Worm (Caenorhabditis elegans) whole organism, young adult: ENCODE measurements around the gene Y110A2AL.2.
A peak's percentile ranks its signal among the peaks of the same experiment; 100 is the strongest.

Experiments
- B0035.1 ChIP-seq: sonication (generic microtip); optimal IDR thresholded peaks from 2 replicates; lab custom pipeline; 2016; ENCODE audit warnings: missing genetic modification characterization, mild to moderate bottlenecking, missing compliant biosample characterization, missing genotype, missing genetic modification reagents
- B0261.1 ChIP-seq: sonication (generic microtip); optimal IDR thresholded peaks from 2 replicates; lab custom pipeline; 2016; ENCODE audit warnings: mild to moderate bottlenecking, missing genetic modification characterization, moderate library complexity, missing compliant biosample characterization
- B0336.3 ChIP-seq: fragments of 200-800 bp; sonication (Bioruptor generic); IDR thresholded peaks from 2 replicates; pipeline ENCODE4 v1.3.6; 2022; ENCODE audit warnings: missing genetic modification characterization, missing compliant biosample characterization
- F10E7.11 ChIP-seq: sonication (generic microtip); optimal IDR thresholded peaks from 2 replicates; lab custom pipeline; 2017; ENCODE audit warnings: mild to moderate bottlenecking, missing genetic modification characterization, moderate library complexity, missing compliant biosample characterization
- F49E8.2 ChIP-seq: sonication (generic microtip); optimal IDR thresholded peaks from 3 replicates; lab custom pipeline; 2017; ENCODE audit warnings: missing genetic modification characterization, mild to moderate bottlenecking, missing compliant biosample characterization, antibody characterized with exemption, moderate library complexity; ENCODE audit not compliant: insufficient read depth
- K12H6.12 ChIP-seq: fragments of 200-800 bp; sonication (Bioruptor generic); optimal IDR thresholded peaks from 2 replicates; lab custom pipeline; 2018; ENCODE audit warnings: mild to moderate bottlenecking, missing genetic modification characterization, missing compliant biosample characterization
- Y53F4B.3 ChIP-seq: fragments of 200-800 bp; sonication (Bioruptor generic); IDR thresholded peaks from 2 replicates; pipeline ENCODE4 v1.3.6; 2022; ENCODE audit warnings: missing genetic modification reagents, missing genetic modification characterization, missing compliant biosample characterization
- Y79H2A.3 ChIP-seq: fragments of 200-800 bp; sonication (Bioruptor generic); conservative IDR thresholded peaks from 2 replicates; pipeline ENCODE4 v1.3.6; 2022; ENCODE audit warnings: missing genetic modification reagents, missing genetic modification characterization, missing compliant biosample characterization
- akir-1 ChIP-seq: fragments of 200-800 bp; sonication (Bioruptor generic); optimal IDR thresholded peaks from 2 replicates; lab custom pipeline; 2018; ENCODE audit warnings: mild to moderate bottlenecking, missing genetic modification characterization, moderate library complexity, missing compliant biosample characterization
- aptf-2 ChIP-seq: fragments of 200-800 bp; sonication (Bioruptor generic); conservative IDR thresholded peaks from 2 replicates; pipeline ENCODE4 v1.3.6; 2022; ENCODE audit warnings: missing genetic modification reagents, missing genetic modification characterization, missing compliant biosample characterization
- atf-7 ChIP-seq: sonication (generic microtip); optimal IDR thresholded peaks from 2 replicates; lab custom pipeline; 2017; ENCODE audit warnings: mild to moderate bottlenecking, missing genetic modification characterization, missing compliant biosample characterization
- attf-5 ChIP-seq: fragments of 200-800 bp; sonication (Bioruptor generic); optimal IDR thresholded peaks from 2 replicates; lab custom pipeline; 2018; ENCODE audit warnings: mild to moderate bottlenecking, missing genetic modification characterization, missing compliant biosample characterization
- cebp-1 ChIP-seq, 2 experiments: fragments of 200-800 bp in 1 of 2; sonication (Bioruptor generic) in 1 of 2; sonication (generic microtip) in 1 of 2; IDR thresholded peaks in 1 of 2; optimal IDR thresholded peaks in 1 of 2; 2 replicates each; pipeline versions ENCODE4 v1.3.6 to Lab custom; 2017 to 2022; ENCODE audit warnings: missing compliant biosample characterization in 2 of 2, missing genetic modification characterization in 2 of 2, mild to moderate bottlenecking in 1 of 2, missing genetic modification reagents in 1 of 2, moderate library complexity in 1 of 2
- ceh-100 ChIP-seq: fragments of 200-800 bp; sonication (Bioruptor generic); IDR thresholded peaks from 2 replicates; pipeline ENCODE4 v1.3.6; 2022; ENCODE audit warnings: missing genetic modification reagents, missing genetic modification characterization, missing compliant biosample characterization
- ceh-40 ChIP-seq: fragments of 200-800 bp; sonication (Bioruptor generic); IDR thresholded peaks from 2 replicates; pipeline ENCODE4 v1.3.6; 2022; ENCODE audit warnings: missing genetic modification characterization, missing compliant biosample characterization
- ceh-79 ChIP-seq: sonication (generic microtip); optimal IDR thresholded peaks from 2 replicates; lab custom pipeline; 2017; ENCODE audit warnings: mild to moderate bottlenecking, missing genetic modification characterization, missing compliant biosample characterization
- chd-7 ChIP-seq: sonication (generic microtip); optimal IDR thresholded peaks from 2 replicates; lab custom pipeline; 2016; ENCODE audit warnings: mild to moderate bottlenecking, missing genetic modification characterization, moderate library complexity, missing compliant biosample characterization
- egl-18 ChIP-seq: fragments of 200-800 bp; sonication (Bioruptor generic); IDR thresholded peaks from 2 replicates; pipeline ENCODE4 v1.3.6; 2022; ENCODE audit warnings: missing genetic modification reagents, missing genetic modification characterization, missing compliant biosample characterization
- egrh-3 ChIP-seq: fragments of 200-800 bp; sonication (Bioruptor generic); IDR thresholded peaks from 2 replicates; pipeline ENCODE4 v1.3.6; 2022; ENCODE audit warnings: missing genetic modification reagents, missing genetic modification characterization, missing compliant biosample characterization
- ekl-4 ChIP-seq: fragments of 200-800 bp; sonication (Bioruptor generic); IDR thresholded peaks from 2 replicates; pipeline ENCODE4 v1.3.6; 2022; ENCODE audit warnings: missing genetic modification reagents, missing genetic modification characterization, missing compliant biosample characterization
- hmg-1.2 ChIP-seq: fragments of 200-800 bp; sonication (Bioruptor generic); IDR thresholded peaks from 2 replicates; pipeline ENCODE4 v1.3.6; 2022; ENCODE audit warnings: missing genetic modification reagents, missing genetic modification characterization, missing compliant biosample characterization
- hrde-1 ChIP-seq: sonication (generic microtip); optimal IDR thresholded peaks from 2 replicates; lab custom pipeline; 2016; ENCODE audit warnings: missing genetic modification characterization, mild to moderate bottlenecking, missing compliant biosample characterization, moderate library complexity, missing genotype, missing genetic modification reagents, borderline replicate concordance
- lag-1 ChIP-seq: fragments of 200-800 bp; sonication (Bioruptor generic); IDR thresholded peaks from 2 replicates; pipeline ENCODE4 v1.3.6; 2022; ENCODE audit warnings: missing genetic modification reagents, missing genetic modification characterization, missing compliant biosample characterization
- lir-1 ChIP-seq: fragments of 200-800 bp; sonication (Bioruptor generic); conservative IDR thresholded peaks from 2 replicates; pipeline ENCODE4 v1.3.6; 2022; ENCODE audit warnings: missing genetic modification reagents, missing genetic modification characterization, missing compliant biosample characterization
- madf-10 ChIP-seq: sonication (generic microtip); optimal IDR thresholded peaks from 2 replicates; lab custom pipeline; 2016; ENCODE audit warnings: mild to moderate bottlenecking, missing genetic modification characterization, missing compliant biosample characterization
- madf-6 ChIP-seq: fragments of 200-800 bp; sonication (Bioruptor generic); IDR thresholded peaks from 2 replicates; pipeline ENCODE4 v1.3.6; 2022; ENCODE audit warnings: missing genetic modification reagents, missing genetic modification characterization, missing compliant biosample characterization
- mcd-1 ChIP-seq: fragments of 200-800 bp; sonication (Bioruptor generic); IDR thresholded peaks from 2 replicates; pipeline ENCODE4 v1.3.6; 2022; ENCODE audit warnings: missing genetic modification reagents, missing genetic modification characterization, missing compliant biosample characterization
- nfyb-1 ChIP-seq: fragments of 200-800 bp; sonication (Bioruptor generic); IDR thresholded peaks from 2 replicates; pipeline ENCODE4 v1.3.6; 2022; ENCODE audit warnings: missing genetic modification reagents, missing genetic modification characterization, missing compliant biosample characterization
- nhr-80 ChIP-seq: sonication (generic microtip); optimal IDR thresholded peaks from 2 replicates; lab custom pipeline; 2016; ENCODE audit warnings: missing genetic modification characterization, missing compliant biosample characterization
- rec-8 ChIP-seq, 2 experiments: sonication (generic microtip); optimal IDR thresholded peaks; 2 replicates each; lab custom pipeline; 2016; ENCODE audit warnings: mild to moderate bottlenecking in 2 of 2, missing genetic modification characterization in 2 of 2, missing genetic modification reagents in 2 of 2, missing genotype in 2 of 2, missing biosample characterization in 1 of 2, missing compliant biosample characterization in 1 of 2, moderate library complexity in 1 of 2
- repo-1 ChIP-seq: sonication (generic microtip); optimal IDR thresholded peaks from 2 replicates; lab custom pipeline; 2017; ENCODE audit warnings: mild to moderate bottlenecking, missing genetic modification characterization, missing compliant biosample characterization
- sea-2 ChIP-seq: fragments of 200-800 bp; sonication (Bioruptor generic); IDR thresholded peaks from 2 replicates; pipeline ENCODE4 v1.3.6; 2022; ENCODE audit warnings: missing genetic modification characterization, missing compliant biosample characterization
- tbx-9 ChIP-seq: sonication (generic microtip); optimal IDR thresholded peaks from 2 replicates; lab custom pipeline; 2016; ENCODE audit warnings: borderline replicate concordance, missing genetic modification characterization, inconsistent platforms, missing compliant biosample characterization
- unc-130 ChIP-seq: sonication (generic microtip); optimal IDR thresholded peaks from 2 replicates; lab custom pipeline; 2016; ENCODE audit warnings: missing genetic modification reagents, missing genetic modification characterization, missing compliant biosample characterization
- zfh-2 ChIP-seq: fragments of 200-800 bp; sonication (Bioruptor generic); conservative IDR thresholded peaks from 2 replicates; pipeline ENCODE4 v1.3.6; 2022; ENCODE audit warnings: missing genetic modification reagents, missing genetic modification characterization, missing compliant biosample characterization
- ztf-3 ChIP-seq: fragments of 200-800 bp; sonication (Bioruptor generic); optimal IDR thresholded peaks from 2 replicates; lab custom pipeline; 2018; ENCODE audit warnings: mild to moderate bottlenecking, missing genetic modification characterization, missing compliant biosample characterization

The Y110A2AL.2 gene

ce11 chrII:2826073-2826472 is 41.7 kb upstream of the Y110A2AL.2 start, which contains the start of gene K12H6.5:
Gene K12H6.5, minus strand, starts transcription at chrII:2826173.
- TF ChIP-seq ceh-40 (GFP tag; lab: Robert Waterston, UW) (no peak), nhr-80 (tag; lab: Kevin White, UChicago) (no peak), cebp-1 (GFP tag; IDR thresholded peaks at IDR 0.05; lab: Robert Waterston, UW) (no peak), cebp-1 (tag; optimal IDR thresholded peaks at IDR 0.05; lab: Kevin White, UChicago) (no peak), egl-18 (no peak), hrde-1 (tag; lab: Kevin White, UChicago) (no peak), F10E7.11 (tag; lab: Kevin White, UChicago) (no peak), lir-1 (no peak), ekl-4 (GFP tag; lab: Robert Waterston, UW) (no peak), attf-5 (no peak), mcd-1 (GFP tag; lab: Robert Waterston, UW) (no peak), ceh-79 (tag; lab: Kevin White, UChicago) (no peak), Y79H2A.3 (GFP tag; lab: Robert Waterston, UW) (no peak), Y53F4B.3 (GFP tag; lab: Robert Waterston, UW) (no peak), B0261.1 (no peak), ceh-100 (GFP tag; lab: Robert Waterston, UW) (no peak), rec-8 (tag; optimal IDR thresholded peaks at IDR 0.05; lab: Kevin White, UChicago) (no peak)

DNA sequence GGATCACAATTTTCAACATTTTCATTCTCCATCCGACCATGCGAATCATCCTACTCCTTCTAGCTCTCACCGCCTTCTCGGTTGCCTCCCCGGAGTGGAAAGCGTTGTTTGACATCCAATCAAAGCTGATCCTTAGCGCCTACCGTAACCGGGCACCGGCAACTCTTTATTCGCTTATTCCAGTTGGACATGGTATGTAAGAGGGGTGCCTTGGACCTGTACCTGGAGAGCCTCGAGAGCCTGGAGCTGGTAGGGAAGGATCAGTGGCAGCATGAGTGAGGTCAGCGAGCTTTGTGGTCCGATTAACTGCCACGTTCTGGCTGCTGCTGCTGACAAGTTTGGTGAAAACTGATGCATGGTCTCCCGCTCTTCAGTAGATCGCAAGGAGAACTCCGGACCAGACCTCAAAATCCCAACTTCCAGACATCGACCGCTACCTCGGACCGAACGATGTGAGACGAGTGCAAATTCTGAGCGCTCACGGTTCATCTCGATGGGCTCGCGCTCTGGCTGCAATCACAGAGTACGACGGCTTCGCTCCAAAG is 39.9 kb upstream of the Y110A2AL.2 start, which contains the start of gene K12H6.8:
K12H6.8 (plus strand) TSS at position 38 of the 545 bp plus-strand sequence.
- 0 out of 2 replicates have a peak, but pooled peaks have one; percentile 37 for TF ChIP-seq egrh-3
- no peak for TF ChIP-seq unc-130 (GFP tag; lab: Kevin White, UChicago)
- peak; percentile 69 for TF ChIP-seq zfh-2
- TF ChIP-seq sea-2 (GFP tag; lab: Robert Waterston, UW) = no peak
- TF ChIP-seq mcd-1 (GFP tag; lab: Robert Waterston, UW) = 0 out of 2 replicates have a peak, but pooled peaks have one; percentile 40
- no peak for TF ChIP-seq madf-6
- 0 out of 2 replicates have a peak, but pooled peaks have one; percentile 27 for TF ChIP-seq B0336.3 (GFP tag; lab: Robert Waterston, UW)
- TF ChIP-seq repo-1 = peak; percentile 17

DNA sequence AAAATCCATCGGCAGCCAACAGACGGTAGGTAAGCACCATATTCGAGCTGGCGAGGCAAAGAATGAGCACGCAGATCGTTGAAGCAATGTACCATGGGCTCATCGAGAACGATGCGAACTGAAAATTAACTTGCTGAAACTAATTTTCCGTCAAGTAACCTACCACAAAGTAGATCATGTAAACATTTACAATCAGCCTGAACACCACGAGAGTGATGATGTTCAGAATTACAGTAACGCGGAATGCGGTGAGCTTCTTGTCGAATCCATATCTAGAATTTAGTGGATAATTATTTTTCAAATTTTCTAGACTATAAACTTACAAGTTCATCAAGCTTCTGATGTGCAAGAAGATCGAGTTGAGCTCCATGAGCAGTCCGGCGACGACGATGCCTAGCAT is 38.3 kb upstream of the Y110A2AL.2 start:
- TF ChIP-seq atf-7 (tag; lab: Kevin White, UChicago) = no peak
- no peak for TF ChIP-seq hmg-1.2 (GFP tag; lab: Robert Waterston, UW)
- no peak for TF ChIP-seq ztf-3
- TF ChIP-seq akir-1 (GFP tag; lab: Kevin White, UChicago) = no peak
- TF ChIP-seq chd-7 (tag; lab: Kevin White, UChicago) = no peak
- TF ChIP-seq aptf-2 (GFP tag; lab: Robert Waterston, UW) = no peak
- TF ChIP-seq B0035.1 = no peak
- no peak for TF ChIP-seq nfyb-1 (GFP tag; lab: Robert Waterston, UW)
- TF ChIP-seq F49E8.2 = no peak
- no peak for TF ChIP-seq lir-1
- no peak for TF ChIP-seq lag-1 (GFP tag; lab: Robert Waterston, UW)
- no peak for TF ChIP-seq madf-10
- TF ChIP-seq tbx-9 (tag; lab: Kevin White, UChicago) = no peak
- no peak for TF ChIP-seq K12H6.12 (tag; lab: Kevin White, UChicago)
- TF ChIP-seq B0261.1 = no peak
